Fruit fly (Drosophila melanogaster) whole organism, embryonic: Measurements from ENCODE around the gene lqfR.

Experiments
- Asciz ChIP-seq: fragments of 200-800 bp; sonication (Bioruptor generic); optimal IDR thresholded peaks from 2 replicates; lab custom pipeline; 2017; ENCODE audit warnings: missing biosample characterization, mild to moderate bottlenecking, missing genetic modification characterization, missing genetic modification reagents
- BEAF-32 ChIP-seq: fragments of 200-800 bp; sonication (Bioruptor generic); optimal IDR thresholded peaks from 3 replicates; lab custom pipeline; 2017; ENCODE audit warnings: missing biosample characterization, missing genetic modification characterization, mild to moderate bottlenecking, moderate library complexity, missing genetic modification reagents
- Bgb ChIP-seq: fragments of 200-800 bp; sonication (Bioruptor generic); IDR thresholded peaks from 2 replicates; pipeline ENCODE4 v1.3.6; 2022; ENCODE audit warnings: missing biosample characterization, missing genetic modification characterization; ENCODE audit not compliant: partially characterized antibody
- Blimp-1 ChIP-seq: fragments of 200-800 bp; sonication (Bioruptor generic); optimal IDR thresholded peaks from 3 replicates; lab custom pipeline; 2018; ENCODE audit warnings: missing biosample characterization, missing genetic modification characterization, mild to moderate bottlenecking, moderate library complexity, missing genetic modification reagents
- CG12071 ChIP-seq: fragments of 200-800 bp; sonication (Bioruptor generic); optimal IDR thresholded peaks from 3 replicates; lab custom pipeline; 2018; ENCODE audit warnings: missing biosample characterization, mild to moderate bottlenecking, missing genetic modification characterization
- CG1603 ChIP-seq: fragments of 200-800 bp; sonication (Bioruptor generic); optimal IDR thresholded peaks from 2 replicates; lab custom pipeline; 2019; ENCODE audit warnings: missing biosample characterization, mild to moderate bottlenecking, missing genetic modification characterization, moderate library complexity
- CG31441 ChIP-seq: fragments of 200-800 bp; sonication (Bioruptor generic); IDR thresholded peaks from 2 replicates; pipeline ENCODE4 v1.3.6; 2022; ENCODE audit warnings: missing biosample characterization, missing genetic modification characterization
- CG33557 ChIP-seq: fragments of 200-800 bp; sonication (Bioruptor generic); optimal IDR thresholded peaks from 2 replicates; lab custom pipeline; 2019; ENCODE audit warnings: missing biosample characterization, mild to moderate bottlenecking, missing genetic modification characterization, moderate library complexity
- CG34422 ChIP-seq: fragments of 200-800 bp; sonication (Bioruptor generic); IDR thresholded peaks from 3 replicates; pipeline ENCODE4 v1.3.6; 2022; ENCODE audit warnings: missing biosample characterization, missing genetic modification characterization
- CG4360 ChIP-seq: fragments of 200-800 bp; sonication (Bioruptor generic); IDR thresholded peaks from 2 replicates; pipeline ENCODE4 v1.3.6; 2022; ENCODE audit warnings: missing biosample characterization, missing genetic modification characterization
- CG43689 ChIP-seq: fragments of 200-800 bp; sonication (Bioruptor generic); IDR thresholded peaks from 2 replicates; pipeline ENCODE4 v1.3.6; 2022; ENCODE audit warnings: missing biosample characterization, missing genetic modification characterization
- CG6854 ChIP-seq: fragments of 200-800 bp; sonication (Bioruptor generic); optimal IDR thresholded peaks from 3 replicates; lab custom pipeline; 2017; ENCODE audit warnings: missing biosample characterization, mild to moderate bottlenecking, missing genetic modification characterization
- CG8478 ChIP-seq: fragments of >200 bp; optimal IDR thresholded peaks from 2 replicates; lab custom pipeline; 2018
- Dll ChIP-seq: fragments of 200-800 bp; sonication (Bioruptor generic); IDR thresholded peaks from 4 replicates; pipeline ENCODE4 v1.3.6; 2022; ENCODE audit warnings: missing biosample characterization, missing genetic modification characterization; ENCODE audit not compliant: partially characterized antibody
- Doc3 ChIP-seq: fragments of 200-800 bp; sonication (Bioruptor generic); IDR thresholded peaks from 3 replicates; pipeline ENCODE4 v1.3.6; 2022; ENCODE audit warnings: missing biosample characterization, missing genetic modification characterization; ENCODE audit not compliant: partially characterized antibody
- ERR ChIP-seq: fragments of 200-800 bp; sonication (Bioruptor generic); optimal IDR thresholded peaks from 2 replicates; lab custom pipeline; 2016; ENCODE audit warnings: missing biosample characterization, missing genetic modification characterization
- Ets97D ChIP-seq: fragments of 200-800 bp; sonication (Bioruptor generic); optimal IDR thresholded peaks from 3 replicates; lab custom pipeline; 2016; ENCODE audit warnings: missing biosample characterization, missing genetic modification characterization
- HLH3B ChIP-seq: fragments of 200-800 bp; sonication (Bioruptor generic); IDR thresholded peaks from 2 replicates; pipeline ENCODE4 v1.3.6; 2022; ENCODE audit warnings: missing biosample characterization, missing genetic modification characterization
- Hey ChIP-seq: fragments of 200-800 bp; sonication (Bioruptor generic); optimal IDR thresholded peaks from 3 replicates; lab custom pipeline; 2018; ENCODE audit warnings: missing biosample characterization, mild to moderate bottlenecking, missing genetic modification characterization
- Hr39 ChIP-seq: fragments of >200 bp; optimal IDR thresholded peaks from 2 replicates; lab custom pipeline; 2017
- Hsf ChIP-seq: fragments of 200-800 bp; sonication (Bioruptor generic); optimal IDR thresholded peaks from 3 replicates; lab custom pipeline; 2016; ENCODE audit warnings: missing biosample characterization, missing genetic modification characterization
- Med ChIP-seq: fragments of 200-800 bp; sonication (Bioruptor generic); peaks from one replicate; lab custom pipeline; 2016; ENCODE audit warnings: missing biosample characterization, missing genetic modification characterization, mild to moderate bottlenecking, inconsistent platforms, moderate library complexity
- Pdp1 ChIP-seq, 2 experiments: fragments of 200-800 bp; sonication (Bioruptor generic); optimal IDR thresholded peaks; 3 replicates each; lab custom pipeline; 2016; ENCODE audit warnings: missing biosample characterization in 2 of 2, missing genetic modification characterization in 2 of 2, mild to moderate bottlenecking in 1 of 2, moderate library complexity in 1 of 2
- Ptx1 ChIP-seq: fragments of 200-800 bp; sonication (Bioruptor generic); IDR thresholded peaks from 2 replicates; pipeline ENCODE4 v1.3.6; 2022; ENCODE audit warnings: missing biosample characterization, missing genetic modification characterization
- Scr ChIP-seq: fragments of 200-800 bp; sonication (Bioruptor generic); IDR thresholded peaks from 2 replicates; pipeline ENCODE4 v1.3.6; 2022; ENCODE audit warnings: missing biosample characterization, missing genetic modification characterization; ENCODE audit not compliant: partially characterized antibody
- Tbp ChIP-seq: fragments of >200 bp; optimal IDR thresholded peaks from 2 replicates; lab custom pipeline; 2018; ENCODE audit warnings: missing biosample characterization, missing genetic modification characterization
- abd-A ChIP-seq: fragments of 200-800 bp; sonication (Bioruptor generic); optimal IDR thresholded peaks from 3 replicates; lab custom pipeline; 2019; ENCODE audit warnings: missing biosample characterization, mild to moderate bottlenecking, missing genetic modification characterization, moderate library complexity
- amos ChIP-seq: fragments of 200-800 bp; sonication (Bioruptor generic); IDR thresholded peaks from 2 replicates; pipeline ENCODE4 v1.3.6; 2022; ENCODE audit warnings: missing biosample characterization, missing genetic modification characterization; ENCODE audit not compliant: partially characterized antibody
- ara ChIP-seq: fragments of 200-800 bp; sonication (Bioruptor generic); IDR thresholded peaks from 2 replicates; pipeline ENCODE4 v1.3.6; 2022; ENCODE audit warnings: missing biosample characterization, missing genetic modification characterization
- bbx ChIP-seq: fragments of 200-800 bp; sonication (Bioruptor generic); IDR thresholded peaks from 2 replicates; pipeline ENCODE4 v1.3.6; 2022; ENCODE audit warnings: missing biosample characterization, missing genetic modification characterization; ENCODE audit not compliant: partially characterized antibody
- chinmo ChIP-seq: fragments of 200-800 bp; sonication (Bioruptor generic); IDR thresholded peaks from 4 replicates; pipeline ENCODE4 v1.3.6; 2022; ENCODE audit warnings: missing biosample characterization, missing genetic modification characterization; ENCODE audit not compliant: partially characterized antibody
- chm ChIP-seq: fragments of 200-800 bp; sonication (Bioruptor generic); IDR thresholded peaks from 2 replicates; pipeline ENCODE4 v1.3.6; 2022; ENCODE audit warnings: missing biosample characterization, missing genetic modification characterization
- cwo ChIP-seq: fragments of 200-800 bp; sonication (Bioruptor generic); optimal IDR thresholded peaks from 3 replicates; lab custom pipeline; 2017; ENCODE audit warnings: missing biosample characterization, missing genetic modification characterization, mild to moderate bottlenecking, moderate library complexity, missing genetic modification reagents
- ewg ChIP-seq: fragments of 200-800 bp; sonication (Bioruptor generic); optimal IDR thresholded peaks from 3 replicates; lab custom pipeline; 2017; ENCODE audit warnings: mild to moderate bottlenecking, missing biosample characterization, missing genetic modification reagents, missing genetic modification characterization
- ftz-f1 ChIP-seq: fragments of 200-800 bp; sonication (Bioruptor generic); optimal IDR thresholded peaks from 2 replicates; lab custom pipeline; 2016; ENCODE audit warnings: missing biosample characterization, missing genetic modification characterization
- ken ChIP-seq: fragments of 200-800 bp; sonication (Bioruptor generic); IDR thresholded peaks from 3 replicates; pipeline ENCODE4 v1.3.6; 2022; ENCODE audit warnings: missing biosample characterization, missing genetic modification characterization
- knrl ChIP-seq: fragments of 200-800 bp; sonication (Bioruptor generic); IDR thresholded peaks from 3 replicates; pipeline ENCODE4 v1.3.6; 2022; ENCODE audit warnings: missing biosample characterization, missing genetic modification characterization; ENCODE audit not compliant: partially characterized antibody
- lmd ChIP-seq: fragments of 200-800 bp; sonication (Bioruptor generic); IDR thresholded peaks from 2 replicates; pipeline ENCODE4 v1.3.6; 2022; ENCODE audit warnings: missing biosample characterization, missing genetic modification characterization
- lola ChIP-seq, 3 experiments: fragments of >200 bp in 2 of 3; fragments of 200-800 bp in 1 of 3; sonication (Bioruptor generic) in 1 of 3; optimal IDR thresholded peaks; 2 replicates each; lab custom pipeline; 2017 to 2019; ENCODE audit warnings: missing biosample characterization in 3 of 3, missing genetic modification characterization in 3 of 3, mild to moderate bottlenecking in 1 of 3, moderate library complexity in 1 of 3
- mld ChIP-seq: fragments of 200-800 bp; sonication (Bioruptor generic); IDR thresholded peaks from 3 replicates; pipeline ENCODE4 v1.3.6; 2022; ENCODE audit warnings: missing biosample characterization, missing genetic modification characterization; ENCODE audit not compliant: partially characterized antibody
- nerfin-2 ChIP-seq: fragments of 200-800 bp; sonication (Bioruptor generic); IDR thresholded peaks from 2 replicates; pipeline ENCODE4 v1.3.6; 2022; ENCODE audit warnings: missing biosample characterization, missing genetic modification characterization; ENCODE audit not compliant: partially characterized antibody
- oc ChIP-seq: fragments of 200-800 bp; sonication (Bioruptor generic); optimal IDR thresholded peaks from 2 replicates; lab custom pipeline; 2018; ENCODE audit warnings: missing biosample characterization, mild to moderate bottlenecking, missing genetic modification characterization, moderate library complexity
- pzg ChIP-seq: fragments of 200-800 bp; sonication (Bioruptor generic); optimal IDR thresholded peaks from 3 replicates; lab custom pipeline; 2018; ENCODE audit warnings: missing biosample characterization, mild to moderate bottlenecking, missing genetic modification characterization, moderate library complexity
- tin ChIP-seq: fragments of 200-800 bp; sonication (Bioruptor generic); optimal IDR thresholded peaks from 3 replicates; lab custom pipeline; 2016; ENCODE audit warnings: missing biosample characterization, missing genetic modification characterization
- tna ChIP-seq: fragments of 200-800 bp; sonication (Bioruptor generic); IDR thresholded peaks from 2 replicates; pipeline ENCODE4 v1.3.6; 2022; ENCODE audit warnings: missing biosample characterization, missing genetic modification characterization; ENCODE audit not compliant: partially characterized antibody
- unc-4 ChIP-seq: fragments of 200-800 bp; sonication (Bioruptor generic); IDR thresholded peaks from 2 replicates; pipeline ENCODE4 v1.3.6; 2022; ENCODE audit warnings: missing biosample characterization, missing genetic modification characterization; ENCODE audit not compliant: partially characterized antibody
- zen2 ChIP-seq: fragments of 200-800 bp; sonication (Bioruptor generic); IDR thresholded peaks from 3 replicates; pipeline ENCODE4 v1.3.6; 2022; ENCODE audit warnings: missing biosample characterization, missing genetic modification characterization; ENCODE audit not compliant: partially characterized antibody

The lqfR gene

DNA sequence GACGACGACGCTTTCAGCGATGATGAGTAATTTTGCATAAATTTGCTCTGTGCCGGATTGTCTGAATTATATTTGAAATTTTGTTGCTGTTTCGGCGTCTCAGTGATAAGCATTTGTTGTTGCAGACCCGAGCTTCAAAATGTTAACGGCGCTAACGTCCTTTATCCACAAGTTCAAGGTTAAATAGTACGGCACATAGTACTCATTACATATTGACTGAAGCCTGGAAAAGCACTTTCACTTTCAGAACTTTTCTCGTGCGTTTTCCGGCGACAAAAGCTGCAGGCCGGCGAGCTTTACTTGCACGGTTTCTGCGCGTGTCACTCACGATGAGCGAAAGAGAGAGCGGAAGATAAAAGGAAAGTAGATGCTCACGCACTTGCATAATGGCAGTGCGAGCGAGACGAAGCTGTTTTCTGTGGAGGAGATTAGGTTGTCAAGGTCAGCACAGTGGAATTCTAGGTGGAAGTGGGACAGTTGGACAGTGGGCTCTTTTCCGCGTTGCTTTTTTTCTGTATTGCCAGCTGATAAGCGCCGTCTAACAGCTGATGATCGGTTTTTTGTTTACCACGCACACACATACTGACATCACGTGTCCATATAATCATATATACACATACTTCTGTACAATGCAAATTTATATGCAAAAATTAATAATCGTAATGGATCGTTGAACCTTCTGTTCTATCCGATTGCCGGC lies 42.9 kb upstream of the lqfR start:
- TF ChIP-seq Blimp-1 (peak; percentile 96), nerfin-2 (peak; percentile 26; the same call in 1 of the 2 replicates), CG33557 (GFP tag; lab: Kevin White, UChicago) (no peak), knrl (peak; percentile 63; the same call in 2 of the 3 replicates), abd-A (tag; lab: Kevin White, UChicago) (peak; percentile 38), Med (GFP tag; lab: Kevin White, UChicago) (peak; percentile 65), Ets97D (no peak), Doc3 (peak; percentile 40; the same call in 1 of the 3 replicates), Hsf (GFP tag; lab: Kevin White, UChicago) (no peak), bbx (GFP tag; lab: Robert Waterston, UW) (peak; percentile 59; the same call in 1 of the 2 replicates), Bgb (GFP tag; lab: Robert Waterston, UW) (peak; percentile 66), CG31441 (peak; percentile 35), unc-4 (GFP tag; lab: Robert Waterston, UW) (peak; percentile 62), ara (GFP tag; lab: Robert Waterston, UW) (peak; percentile 10; the same call in 1 of the 2 replicates), chm (no peak), HLH3B (GFP tag; lab: Robert Waterston, UW) (no peak), Tbp (GFP tag; lab: Kevin White, UChicago) (no peak), Asciz (no peak), CG1603 (tag; lab: Kevin White, UChicago) (no peak), CG4360 (GFP tag; lab: Robert Waterston, UW) (0 out of 2 replicates have a peak, but pooled peaks have one; percentile 9), chinmo (GFP tag; lab: Robert Waterston, UW) (0 out of 4 replicates have a peak, but pooled peaks have one; percentile 42), Ptx1 (GFP tag; lab: Robert Waterston, UW) (peak; percentile 5; the same call in 1 of the 2 replicates), CG8478 (lab: Kevin White, UChicago) (peak; percentile 82), mld (GFP tag; lab: Robert Waterston, UW) (0 out of 3 replicates have a peak, but pooled peaks have one; percentile 11), amos (GFP tag; lab: Robert Waterston, UW) (peak; percentile 38; the same call in 1 of the 2 replicates), pzg (GFP tag; lab: Kevin White, UChicago) (peak; percentile 1), tin (GFP tag; lab: Kevin White, UChicago) (no peak), BEAF-32 (GFP tag; lab: Kevin White, UChicago) (peak; percentile 25), CG34422 (GFP tag; lab: Robert Waterston, UW) (no peak), tna (GFP tag; lab: Robert Waterston, UW) (peak; percentile 65; the same call in 1 of the 2 replicates), CG43689 (no peak), ken (GFP tag; lab: Robert Waterston, UW) (0 out of 3 replicates have a peak, but pooled peaks have one; percentile 29), Hey (tag; lab: Kevin White, UChicago) (no peak), lola (GFP tag; optimal IDR thresholded peaks at IDR 0.05; lab: Kevin White, UChicago) (peak in 1 of 3 experiments; percentile 27), CG6854 (GFP tag; lab: Kevin White, UChicago) (no peak), ftz-f1 (peak; percentile 99), cwo (GFP tag; lab: Kevin White, UChicago) (peak; percentile 74), Hr39 (lab: Kevin White, UChicago) (no peak), CG12071 (GFP tag; lab: Kevin White, UChicago) (peak; percentile 8), zen2 (GFP tag; lab: Robert Waterston, UW) (0 out of 3 replicates have a peak, but pooled peaks have one; percentile 42), Pdp1 (GFP tag; optimal IDR thresholded peaks at IDR 0.05; lab: Kevin White, UChicago) (peak in 1 of 2 experiments; percentile 96), oc (peak; percentile 72), ewg (peak; percentile 92), lmd (no peak), Dll (GFP tag; lab: Robert Waterston, UW) (peak; percentile 75), ERR (GFP tag; lab: Kevin White, UChicago) (peak; percentile 93), Scr (GFP tag; lab: Robert Waterston, UW) (peak; percentile 67)
